Fruit fly (Drosophila melanogaster) Kc167 (cell line): ENCODE data around the gene Imp.

Experiments
- Myc ChIP-seq: fragments of >200 bp; optimal IDR thresholded peaks from 2 replicates; lab custom pipeline; 2017; ENCODE audit warnings: missing external identifiers
- Sin3A ChIP-seq: fragments of >200 bp; optimal IDR thresholded peaks from 2 replicates; lab custom pipeline; 2018; ENCODE audit warnings: missing external identifiers
- h ChIP-seq: fragments of >200 bp; optimal IDR thresholded peaks from 3 replicates; lab custom pipeline; 2018; ENCODE audit warnings: missing external identifiers
- insv ChIP-seq: fragments of >200 bp; optimal IDR thresholded peaks from 3 replicates; lab custom pipeline; 2018; ENCODE audit warnings: missing external identifiers
- psq ChIP-seq: fragments of >200 bp; optimal IDR thresholded peaks from 2 replicates; lab custom pipeline; 2017; ENCODE audit warnings: missing external identifiers
- ttk ChIP-seq: sonication (Bioruptor generic); optimal IDR thresholded peaks from 2 replicates; lab custom pipeline; 2017; ENCODE audit warnings: missing external identifiers

DNA sequence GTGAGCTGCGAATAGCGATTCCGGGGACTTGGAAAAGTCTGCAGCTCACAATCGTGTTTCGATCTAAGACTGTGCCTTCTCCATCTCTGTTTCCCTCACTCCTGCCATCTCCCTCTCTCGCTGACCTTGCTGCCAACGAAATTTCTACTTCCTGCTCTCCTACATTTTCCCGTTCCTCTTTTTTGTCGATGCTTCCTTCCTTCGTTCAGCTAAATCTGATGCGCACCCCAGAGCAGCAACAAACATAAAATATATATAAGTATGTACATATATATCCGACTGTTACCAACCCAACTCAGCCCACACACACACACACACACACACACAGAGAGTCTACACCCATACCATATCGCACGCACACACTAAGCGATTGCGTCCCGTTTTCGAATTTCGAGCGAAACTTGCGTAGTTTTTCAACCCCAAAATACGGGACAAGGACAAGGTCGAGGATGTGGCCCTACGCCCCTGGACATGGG is at the start of gene Imp:
- no peak for TF ChIP-seq psq (lab: Kevin White, UChicago)
- TF ChIP-seq insv (lab: Kevin White, UChicago) = no peak
- no peak for TF ChIP-seq h
- no peak for TF ChIP-seq Sin3A (lab: Kevin White, UChicago)
- TF ChIP-seq Myc (lab: Kevin White, UChicago) = no peak
- no peak for TF ChIP-seq ttk (lab: Kevin White, UChicago)
